Fruit fly (Drosophila melanogaster) whole organism: ENCODE data around the gene rdgA.

Experiments used
- CG8478 ChIP-seq: fragments of >200 bp; optimal IDR thresholded peaks from 2 replicates; lab custom pipeline; 2018; ENCODE audit warnings: inconsistent platforms
- Dll ChIP-seq: fragments of >200 bp; optimal IDR thresholded peaks from 2 replicates; lab custom pipeline; 2017
- EcR ChIP-seq, 2 experiments: fragments of >200 bp; optimal IDR thresholded peaks; 2 replicates each; lab custom pipeline; 2017; ENCODE audit warnings: missing biosample characterization in 2 of 2, missing genetic modification characterization in 2 of 2, missing genetic modification reagents in 2 of 2
- pan ChIP-seq: fragments of >200 bp; optimal IDR thresholded peaks from 2 replicates; lab custom pipeline; 2017
- psq ChIP-seq: fragments of >200 bp; optimal IDR thresholded peaks from 2 replicates; lab custom pipeline; 2017
- usp ChIP-seq: fragments of >200 bp; optimal IDR thresholded peaks from 2 replicates; lab custom pipeline; 2017; ENCODE audit warnings: missing biosample characterization, missing genetic modification characterization, mixed read lengths

rdgA gene

DNA sequence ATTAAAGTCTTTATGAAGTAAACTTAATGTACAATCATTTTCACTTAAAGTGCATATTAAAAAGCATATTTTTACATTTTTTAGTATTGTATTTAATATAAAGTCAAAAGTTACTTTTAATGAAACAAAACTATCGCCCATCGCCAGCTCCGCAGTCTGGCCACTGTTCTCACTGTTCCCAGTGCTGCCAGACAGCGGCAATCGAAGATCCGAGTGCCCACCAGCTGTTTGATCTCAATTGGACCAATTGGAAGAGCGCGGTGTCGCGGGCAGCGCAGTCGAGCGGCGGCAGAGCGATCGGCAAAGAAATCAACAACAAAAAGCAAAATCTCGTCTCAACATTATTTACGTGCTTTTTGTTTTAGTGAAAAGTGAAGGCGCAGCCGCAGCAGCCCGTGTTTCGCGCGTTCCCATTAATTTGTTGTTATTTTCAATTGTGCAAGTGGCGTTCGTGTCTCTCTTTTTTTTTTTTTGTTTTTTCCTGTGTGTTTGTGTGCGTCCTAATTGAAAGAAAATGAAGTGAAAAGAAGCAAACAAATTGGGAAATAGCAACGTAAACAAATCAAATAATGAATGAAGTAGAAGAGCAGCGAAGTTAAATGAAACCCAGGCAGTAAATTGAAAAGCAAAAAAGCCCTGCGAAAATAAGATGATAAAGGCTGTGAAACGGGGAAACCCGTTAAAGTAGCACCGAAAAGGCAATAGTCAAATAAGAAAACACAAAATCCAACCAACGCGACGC lies at the start of gene rdgA:
rdgA (plus strand) TSS at position 264 of the 742 bp plus-strand sequence.
- TF ChIP-seq EcR (GFP tag; optimal IDR thresholded peaks at IDR 0.05; lab: Kevin White, UChicago) (no peak), pan (lab: Kevin White, UChicago) (no peak), psq (lab: Kevin White, UChicago) (no peak), usp (GFP tag; lab: Kevin White, UChicago) (no peak), CG8478 (lab: Kevin White, UChicago) (no peak), Dll (no peak)

DNA sequence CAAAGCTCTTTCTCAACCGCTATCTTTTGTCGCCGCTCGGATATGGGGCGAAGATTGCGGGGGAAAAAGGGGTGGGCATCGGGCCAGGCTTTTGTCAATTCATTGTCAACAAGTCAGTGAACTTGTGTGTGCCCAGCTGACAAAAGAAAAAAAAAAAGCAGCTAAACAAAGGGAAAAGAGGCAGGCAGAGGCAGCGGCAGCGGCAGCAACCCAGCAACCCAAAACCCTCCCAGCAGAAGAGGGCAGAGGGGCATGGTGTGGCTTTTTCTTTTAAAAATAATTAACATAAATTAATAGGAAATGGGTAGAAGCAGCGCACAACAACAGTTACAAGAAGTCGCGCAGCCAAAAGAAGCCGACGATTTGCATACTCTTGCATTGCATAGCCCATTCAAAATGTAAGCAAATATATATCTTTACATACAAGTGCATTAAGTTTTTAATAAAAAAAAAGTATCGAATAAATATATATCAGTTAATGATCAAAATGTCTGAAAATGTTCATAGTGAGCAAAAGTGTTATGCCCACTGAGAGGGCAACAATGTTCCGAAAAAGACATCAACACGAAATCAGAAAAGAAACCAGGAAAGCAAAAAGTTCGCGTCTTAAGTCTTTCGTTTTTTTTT lies 49.7 kb upstream of the rdgA start:
- no peak for TF ChIP-seq usp (GFP tag; lab: Kevin White, UChicago)
- no peak for TF ChIP-seq Dll
- TF ChIP-seq CG8478 (lab: Kevin White, UChicago): no peak
- TF ChIP-seq psq (lab: Kevin White, UChicago): no peak
- TF ChIP-seq pan (lab: Kevin White, UChicago): no peak
- TF ChIP-seq EcR (GFP tag; optimal IDR thresholded peaks at IDR 0.05; lab: Kevin White, UChicago): no peak

- TF ChIP-seq psq (lab: Kevin White, UChicago): no peak
- TF ChIP-seq EcR (GFP tag; optimal IDR thresholded peaks at IDR 0.05; lab: Kevin White, UChicago): no peak
- TF ChIP-seq CG8478 (lab: Kevin White, UChicago): no peak
- TF ChIP-seq usp (GFP tag; lab: Kevin White, UChicago): no peak
- TF ChIP-seq pan (lab: Kevin White, UChicago): no peak
- no peak for TF ChIP-seq Dll
Observed at dm6 chrX:8858679-8859078, 48.2 kb upstream of the rdgA start.

DNA sequence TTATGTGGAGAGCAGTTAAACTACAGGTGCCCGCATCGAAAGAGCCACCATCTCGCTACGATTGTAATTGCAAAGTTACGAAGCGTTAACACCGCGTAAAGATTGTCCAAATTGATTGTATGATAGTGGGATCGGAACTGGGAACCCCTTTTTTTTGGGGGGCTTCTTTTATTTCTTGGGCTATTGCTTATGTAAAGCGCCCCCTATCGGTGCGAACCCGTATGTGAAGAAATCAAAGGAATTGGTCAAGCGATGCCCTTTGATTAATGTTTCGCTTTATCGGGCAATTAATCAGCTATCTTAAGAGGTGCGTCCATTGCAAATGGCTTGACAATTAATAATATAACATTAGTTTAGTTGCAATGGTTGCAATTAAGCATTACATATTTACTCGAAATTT lies 47.4 kb upstream of the rdgA start:
- TF ChIP-seq psq (lab: Kevin White, UChicago): no peak
- no peak for TF ChIP-seq pan (lab: Kevin White, UChicago)
- TF ChIP-seq usp (GFP tag; lab: Kevin White, UChicago): no peak
- TF ChIP-seq EcR (GFP tag; optimal IDR thresholded peaks at IDR 0.05; lab: Kevin White, UChicago): no peak
- no peak for TF ChIP-seq Dll
- no peak for TF ChIP-seq CG8478 (lab: Kevin White, UChicago)

- TF ChIP-seq usp (GFP tag; lab: Kevin White, UChicago): no peak
- no peak for TF ChIP-seq psq (lab: Kevin White, UChicago)
- TF ChIP-seq pan (lab: Kevin White, UChicago): no peak
- TF ChIP-seq CG8478 (lab: Kevin White, UChicago): no peak
- no peak for TF ChIP-seq EcR (GFP tag; optimal IDR thresholded peaks at IDR 0.05; lab: Kevin White, UChicago)
- TF ChIP-seq Dll: no peak
Observed at dm6 chrX:8861267-8861666, 45.6 kb upstream of the rdgA start.

DNA sequence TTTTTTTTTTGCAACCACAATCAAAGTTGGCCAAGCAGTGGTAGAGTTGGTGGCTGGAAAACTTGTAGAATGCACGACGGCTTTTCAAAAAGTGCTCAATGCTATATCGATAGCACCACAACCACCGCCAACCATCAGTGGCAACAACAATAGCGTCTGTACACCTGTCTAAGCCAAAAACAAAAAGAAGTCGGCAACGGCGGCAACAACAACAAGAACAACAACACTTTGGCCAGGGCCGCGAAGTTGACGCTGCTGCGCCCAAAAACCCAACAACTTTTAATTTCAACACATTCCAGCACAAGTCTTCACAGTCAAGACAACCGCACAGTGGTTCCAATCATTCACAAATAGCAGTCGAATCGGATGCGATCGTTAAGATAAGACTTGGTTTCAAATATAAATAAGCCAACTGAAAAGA lies 43.7 kb upstream of the rdgA start:
- TF ChIP-seq usp (GFP tag; lab: Kevin White, UChicago) (no peak), EcR (GFP tag; optimal IDR thresholded peaks at IDR 0.05; lab: Kevin White, UChicago) (no peak), CG8478 (lab: Kevin White, UChicago) (no peak), pan (lab: Kevin White, UChicago) (no peak), Dll (no peak), psq (lab: Kevin White, UChicago) (no peak)

- no peak for TF ChIP-seq pan (lab: Kevin White, UChicago)
- TF ChIP-seq Dll: no peak
- no peak for TF ChIP-seq usp (GFP tag; lab: Kevin White, UChicago)
- TF ChIP-seq CG8478 (lab: Kevin White, UChicago): no peak
- no peak for TF ChIP-seq EcR (GFP tag; optimal IDR thresholded peaks at IDR 0.05; lab: Kevin White, UChicago)
- TF ChIP-seq psq (lab: Kevin White, UChicago): no peak
Observed at dm6 chrX:8863554-8864498, 43.0 kb upstream of the rdgA start.

DNA sequence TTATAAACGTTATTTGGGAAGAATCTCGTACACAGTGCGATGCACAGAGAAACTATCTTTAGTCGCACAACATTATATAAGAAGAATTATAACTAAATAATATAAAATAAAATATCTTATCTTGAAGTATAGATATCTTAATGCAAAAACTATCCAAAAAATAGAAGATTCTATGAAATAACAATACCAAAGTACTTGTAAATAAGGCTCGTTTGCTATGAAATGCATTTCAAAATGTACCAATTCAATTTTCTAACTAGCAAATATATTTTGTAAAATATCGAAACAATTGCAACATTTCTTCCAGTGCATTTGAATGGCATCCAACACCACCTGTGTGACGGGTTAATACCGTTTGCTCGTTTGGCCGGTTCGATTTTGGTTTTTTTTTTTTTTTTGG lies 40.6 kb upstream of the rdgA start:
- TF ChIP-seq pan (lab: Kevin White, UChicago): no peak
- no peak for TF ChIP-seq Dll
- no peak for TF ChIP-seq psq (lab: Kevin White, UChicago)
- TF ChIP-seq EcR (GFP tag; optimal IDR thresholded peaks at IDR 0.05; lab: Kevin White, UChicago): no peak
- TF ChIP-seq usp (GFP tag; lab: Kevin White, UChicago): no peak
- no peak for TF ChIP-seq CG8478 (lab: Kevin White, UChicago)

DNA sequence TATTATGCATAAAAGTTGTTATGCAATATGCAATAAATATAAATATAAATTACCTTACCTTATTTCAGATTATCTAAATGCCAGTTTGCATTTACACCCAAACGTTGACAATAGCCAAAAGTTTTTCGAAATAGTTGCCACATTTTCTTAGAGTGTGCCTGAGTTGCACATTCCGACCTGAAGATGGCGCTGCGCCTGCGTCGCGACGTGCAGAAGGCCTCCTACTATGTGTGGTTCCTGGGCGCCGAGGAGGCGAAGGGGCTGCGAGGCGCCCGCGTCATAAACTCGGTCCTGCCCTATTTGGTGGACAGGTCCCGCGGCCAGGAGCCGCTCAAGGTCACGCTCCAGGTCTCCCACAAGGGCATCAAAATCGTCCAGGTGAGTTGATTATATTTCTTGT lies 39.4 kb upstream of the rdgA start:
- TF ChIP-seq EcR (GFP tag; optimal IDR thresholded peaks at IDR 0.05; lab: Kevin White, UChicago) (no peak), Dll (no peak), CG8478 (lab: Kevin White, UChicago) (no peak), usp (GFP tag; lab: Kevin White, UChicago) (no peak)

dm6 chrX:8878967-8879554 lies 27.8 kb upstream of the rdgA start:
- no peak for TF ChIP-seq CG8478 (lab: Kevin White, UChicago)
- no peak for TF ChIP-seq pan (lab: Kevin White, UChicago)
- no peak for TF ChIP-seq Dll
- no peak for TF ChIP-seq EcR (GFP tag; optimal IDR thresholded peaks at IDR 0.05; lab: Kevin White, UChicago)
- TF ChIP-seq usp (GFP tag; lab: Kevin White, UChicago): no peak
- TF ChIP-seq psq (lab: Kevin White, UChicago): no peak
